Fruit fly (Drosophila melanogaster) whole organism, embryonic: ENCODE measurements around the gene CG9590.
A peak's percentile ranks its signal among the peaks of the same experiment; 100 is the strongest.

Experiments
- Abd-B ChIP-seq: fragments of 200-800 bp; sonication (Bioruptor generic); optimal IDR thresholded peaks from 2 replicates; lab custom pipeline; 2018; ENCODE audit warnings: missing biosample characterization, mild to moderate bottlenecking, missing genetic modification characterization, moderate library complexity
- Antp ChIP-seq: fragments of 200-800 bp; sonication (Bioruptor generic); optimal IDR thresholded peaks from 3 replicates; lab custom pipeline; 2016; ENCODE audit warnings: missing biosample characterization, missing genetic modification characterization
- Atf-2 ChIP-seq: fragments of 200-800 bp; sonication (Bioruptor generic); optimal IDR thresholded peaks from 2 replicates; lab custom pipeline; 2016; ENCODE audit warnings: missing biosample characterization, missing genetic modification characterization
- CG1024 ChIP-seq: fragments of 200-800 bp; sonication (Bioruptor generic); IDR thresholded peaks from 2 replicates; pipeline ENCODE4 v1.3.6; 2022; ENCODE audit warnings: missing biosample characterization, missing genetic modification characterization
- CG11247 ChIP-seq: fragments of 200-800 bp; sonication (Bioruptor generic); IDR thresholded peaks from 2 replicates; pipeline ENCODE4 v1.3.6; 2022; ENCODE audit warnings: missing biosample characterization, missing genetic modification characterization
- CG11398 ChIP-seq: fragments of 200-800 bp; sonication (Bioruptor generic); optimal IDR thresholded peaks from 2 replicates; lab custom pipeline; 2016; ENCODE audit warnings: missing biosample characterization, missing genetic modification characterization
- CG12104 ChIP-seq: fragments of 200-800 bp; sonication (Bioruptor generic); optimal IDR thresholded peaks from 3 replicates; lab custom pipeline; 2016; ENCODE audit warnings: missing biosample characterization, missing genetic modification characterization
- CG14710 ChIP-seq: fragments of 200-800 bp; sonication (Bioruptor generic); optimal IDR thresholded peaks from 3 replicates; lab custom pipeline; 2019; ENCODE audit warnings: missing biosample characterization, mild to moderate bottlenecking, missing genetic modification characterization, moderate library complexity
- CG15269 ChIP-seq: fragments of 200-800 bp; sonication (Bioruptor generic); optimal IDR thresholded peaks from 2 replicates; lab custom pipeline; 2018; ENCODE audit warnings: missing biosample characterization, mild to moderate bottlenecking, missing genetic modification characterization, moderate library complexity
- CG17359 ChIP-seq: fragments of 200-800 bp; sonication (Bioruptor generic); optimal IDR thresholded peaks from 3 replicates; lab custom pipeline; 2018; ENCODE audit warnings: missing biosample characterization, mild to moderate bottlenecking, missing genetic modification characterization, moderate library complexity
- CG18011 ChIP-seq: fragments of 200-800 bp; sonication (Bioruptor generic); optimal IDR thresholded peaks from 2 replicates; lab custom pipeline; 2017; ENCODE audit warnings: missing biosample characterization, missing genetic modification characterization, mild to moderate bottlenecking, moderate library complexity, missing genotype
- CG18764 ChIP-seq: fragments of 200-800 bp; sonication (Bioruptor generic); optimal IDR thresholded peaks from 3 replicates; lab custom pipeline; 2016; ENCODE audit warnings: missing biosample characterization, missing genetic modification characterization
- CG2875 ChIP-seq: fragments of 200-800 bp; sonication (Bioruptor generic); optimal IDR thresholded peaks from 2 replicates; lab custom pipeline; 2017; ENCODE audit warnings: missing biosample characterization, mild to moderate bottlenecking, missing genetic modification characterization, missing genetic modification reagents
- CG32532 ChIP-seq: fragments of 200-800 bp; sonication (Bioruptor generic); IDR thresholded peaks from 2 replicates; pipeline ENCODE4 v1.3.6; 2022; ENCODE audit warnings: missing biosample characterization, missing genetic modification characterization
- CG33557 ChIP-seq: fragments of 200-800 bp; sonication (Bioruptor generic); optimal IDR thresholded peaks from 2 replicates; lab custom pipeline; 2019; ENCODE audit warnings: missing biosample characterization, mild to moderate bottlenecking, missing genetic modification characterization, moderate library complexity
- CG6689 ChIP-seq: fragments of 200-800 bp; sonication (Bioruptor generic); IDR thresholded peaks from 2 replicates; pipeline ENCODE4 v1.3.6; 2022; ENCODE audit warnings: missing biosample characterization, missing genetic modification characterization
- CG6791 ChIP-seq: fragments of 200-800 bp; sonication (Bioruptor generic); IDR thresholded peaks from 3 replicates; pipeline ENCODE4 v1.3.6; 2022; ENCODE audit warnings: missing biosample characterization, missing genetic modification characterization; ENCODE audit not compliant: partially characterized antibody
- CG7556 ChIP-seq: fragments of 200-800 bp; sonication (Bioruptor generic); optimal IDR thresholded peaks from 2 replicates; lab custom pipeline; 2017; ENCODE audit warnings: missing biosample characterization, mild to moderate bottlenecking, missing genetic modification characterization
- CG7987 ChIP-seq: fragments of 200-800 bp; sonication (Bioruptor generic); optimal IDR thresholded peaks from 2 replicates; lab custom pipeline; 2018; ENCODE audit warnings: missing biosample characterization, mild to moderate bottlenecking, missing genetic modification characterization, moderate library complexity
- CG8089 ChIP-seq: fragments of 200-800 bp; sonication (Bioruptor generic); optimal IDR thresholded peaks from 3 replicates; lab custom pipeline; 2016; ENCODE audit warnings: missing biosample characterization, missing genetic modification characterization
- CG9215 ChIP-seq: fragments of 200-800 bp; sonication (Bioruptor generic); IDR thresholded peaks from 2 replicates; pipeline ENCODE4 v1.3.6; 2022; ENCODE audit warnings: missing biosample characterization, missing genetic modification characterization
- CG9932 ChIP-seq: fragments of 200-800 bp; sonication (Bioruptor generic); IDR thresholded peaks from 2 replicates; pipeline ENCODE4 v1.3.6; 2022; ENCODE audit warnings: missing biosample characterization, missing genetic modification characterization
- CkIIα-i1 ChIP-seq: fragments of 200-800 bp; sonication (Bioruptor generic); IDR thresholded peaks from 2 replicates; pipeline ENCODE4 v1.3.6; 2022; ENCODE audit warnings: missing biosample characterization, missing genetic modification characterization
- D ChIP-seq, 2 experiments: fragments of 200-800 bp in 1 of 2; fragments of >200 bp in 1 of 2; sonication (Bioruptor generic) in 1 of 2; optimal IDR thresholded peaks; 2 replicates in 1 of 2; 3 replicates in 1 of 2; lab custom pipeline; 2017; ENCODE audit warnings: mild to moderate bottlenecking in 1 of 2, missing biosample characterization in 1 of 2, missing genetic modification characterization in 1 of 2, missing genetic modification reagents in 1 of 2
- Dad ChIP-seq: fragments of 200-800 bp; sonication (Bioruptor generic); optimal IDR thresholded peaks from 3 replicates; lab custom pipeline; 2016; ENCODE audit warnings: missing biosample characterization, missing genetic modification characterization
- GATAe ChIP-seq: fragments of 200-800 bp; sonication (Bioruptor generic); conservative IDR thresholded peaks from 2 replicates; pipeline ENCODE4 v1.3.6; 2022; ENCODE audit warnings: missing biosample characterization, missing genetic modification characterization
- HLH3B ChIP-seq: fragments of 200-800 bp; sonication (Bioruptor generic); IDR thresholded peaks from 2 replicates; pipeline ENCODE4 v1.3.6; 2022; ENCODE audit warnings: missing biosample characterization, missing genetic modification characterization
- HLHmδ ChIP-seq: fragments of 200-800 bp; sonication (Bioruptor generic); optimal IDR thresholded peaks from 2 replicates; lab custom pipeline; 2018; ENCODE audit warnings: missing biosample characterization, mild to moderate bottlenecking, missing genetic modification characterization, moderate library complexity
- Hr39 ChIP-seq: fragments of >200 bp; optimal IDR thresholded peaks from 2 replicates; lab custom pipeline; 2017
- Jarid2 ChIP-seq: fragments of 200-800 bp; sonication (Bioruptor generic); optimal IDR thresholded peaks from 3 replicates; lab custom pipeline; 2017; ENCODE audit warnings: mild to moderate bottlenecking, missing biosample characterization, missing genetic modification reagents, missing genetic modification characterization
- Lpt ChIP-seq: fragments of >200 bp; optimal IDR thresholded peaks from 2 replicates; lab custom pipeline; 2018; ENCODE audit warnings: missing biosample characterization, missing genetic modification characterization
- Mes4 ChIP-seq: fragments of 200-800 bp; sonication (Bioruptor generic); optimal IDR thresholded peaks from 2 replicates; lab custom pipeline; 2016; ENCODE audit warnings: missing biosample characterization, missing genetic modification characterization
- Myb ChIP-seq: fragments of 200-800 bp; sonication (Bioruptor generic); optimal IDR thresholded peaks from 2 replicates; lab custom pipeline; 2016; ENCODE audit warnings: missing biosample characterization, missing genetic modification characterization
- Sin3A ChIP-seq: fragments of >200 bp; optimal IDR thresholded peaks from 2 replicates; lab custom pipeline; 2018
- Ssrp ChIP-seq: fragments of 200-800 bp; sonication (Bioruptor generic); optimal IDR thresholded peaks from 2 replicates; lab custom pipeline; 2018; ENCODE audit warnings: missing biosample characterization, mild to moderate bottlenecking, missing genetic modification characterization, moderate library complexity
- Taf1 ChIP-seq: fragments of 200-800 bp; sonication (Bioruptor generic); IDR thresholded peaks from 2 replicates; pipeline ENCODE4 v1.3.6; 2022; ENCODE audit warnings: missing biosample characterization, missing genetic modification characterization
- Vsx1 ChIP-seq: fragments of 200-800 bp; sonication (Bioruptor generic); optimal IDR thresholded peaks from 2 replicates; lab custom pipeline; 2017; ENCODE audit warnings: missing biosample characterization, mild to moderate bottlenecking, missing genetic modification characterization, missing genetic modification reagents
- ash1 ChIP-seq: fragments of 200-800 bp; sonication (Bioruptor generic); optimal IDR thresholded peaks from 2 replicates; lab custom pipeline; 2018; ENCODE audit warnings: missing biosample characterization, mild to moderate bottlenecking, missing genetic modification characterization
- bsh ChIP-seq, 2 experiments: fragments of 200-800 bp; sonication (Bioruptor generic); optimal IDR thresholded peaks; 2 replicates each; lab custom pipeline; 2017 to 2018; ENCODE audit warnings: mild to moderate bottlenecking in 2 of 2, missing biosample characterization in 2 of 2, missing genetic modification characterization in 2 of 2, moderate library complexity in 1 of 2
- cato ChIP-seq: fragments of 200-800 bp; sonication (Bioruptor generic); optimal IDR thresholded peaks from 2 replicates; lab custom pipeline; 2016; ENCODE audit warnings: missing biosample characterization, missing genetic modification characterization, borderline replicate concordance
- chinmo ChIP-seq: fragments of 200-800 bp; sonication (Bioruptor generic); IDR thresholded peaks from 4 replicates; pipeline ENCODE4 v1.3.6; 2022; ENCODE audit warnings: missing biosample characterization, missing genetic modification characterization; ENCODE audit not compliant: partially characterized antibody
- ci ChIP-seq: fragments of 200-800 bp; sonication (Bioruptor generic); IDR thresholded peaks from 3 replicates; pipeline ENCODE4 v1.3.6; 2022; ENCODE audit warnings: missing biosample characterization, missing genetic modification characterization
- crol ChIP-seq: fragments of 200-800 bp; sonication (Bioruptor generic); IDR thresholded peaks from 2 replicates; pipeline ENCODE4 v1.3.6; 2022; ENCODE audit warnings: missing biosample characterization, missing genetic modification characterization
- kni ChIP-seq: fragments of 200-800 bp; sonication (Bioruptor generic); optimal IDR thresholded peaks from 3 replicates; lab custom pipeline; 2017; ENCODE audit warnings: mild to moderate bottlenecking, missing biosample characterization, missing genetic modification reagents, missing genetic modification characterization
- odd ChIP-seq: fragments of 200-800 bp; sonication (Bioruptor generic); optimal IDR thresholded peaks from 2 replicates; lab custom pipeline; 2017; ENCODE audit warnings: missing biosample characterization, mild to moderate bottlenecking, missing genetic modification characterization
- prd ChIP-seq, 3 experiments: fragments of >200 bp in 2 of 3; fragments of 200-800 bp in 1 of 3; sonication (Bioruptor generic) in 1 of 3; optimal IDR thresholded peaks in 2 of 3; IDR thresholded peaks in 1 of 3; 2 replicates in 2 of 3; 3 replicates in 1 of 3; pipeline versions ENCODE4 v1.3.6 to Lab custom; 2017 to 2022; ENCODE audit warnings: missing biosample characterization in 1 of 3, missing genetic modification characterization in 1 of 3
- row ChIP-seq: fragments of 200-800 bp; sonication (Bioruptor generic); IDR thresholded peaks from 3 replicates; pipeline ENCODE4 v1.3.6; 2022; ENCODE audit warnings: missing biosample characterization, missing genetic modification characterization
- sim ChIP-seq: fragments of 200-800 bp; sonication (Bioruptor generic); IDR thresholded peaks from 2 replicates; pipeline ENCODE4 v1.3.6; 2022; ENCODE audit warnings: missing biosample characterization, missing genetic modification characterization
- wek ChIP-seq: fragments of 200-800 bp; sonication (Bioruptor generic); optimal IDR thresholded peaks from 3 replicates; lab custom pipeline; 2018; ENCODE audit warnings: missing biosample characterization, mild to moderate bottlenecking, missing genetic modification characterization, moderate library complexity

The CG9590 gene

dm6 chr3R:15794258-15794727 lies 7.8 kb downstream of the CG9590 start (continued):
- TF ChIP-seq Ssrp (no peak), kni (GFP tag; lab: Kevin White, UChicago) (peak; percentile 72), CG9215 (GFP tag; lab: Robert Waterston, UW) (no peak), CG11247 (GFP tag; lab: Robert Waterston, UW) (peak; percentile 60; the same call in 1 of the 2 replicates), Mes4 (GFP tag; lab: Kevin White, UChicago) (peak; percentile 47), crol (GFP tag; lab: Robert Waterston, UW) (no peak), GATAe (no peak), row (GFP tag; lab: Robert Waterston, UW) (0 out of 3 replicates have a peak, but pooled peaks have one; percentile 10), Lpt (GFP tag; lab: Kevin White, UChicago) (no peak), Myb (GFP tag; lab: Kevin White, UChicago) (no peak), Dad (GFP tag; lab: Kevin White, UChicago) (peak; percentile 10), CG2875 (GFP tag; lab: Kevin White, UChicago) (no peak), Abd-B (peak; percentile 5), wek (GFP tag; lab: Kevin White, UChicago) (peak; percentile 58), CG32532 (GFP tag; lab: Robert Waterston, UW) (no peak), CG15269 (tag; lab: Kevin White, UChicago) (peak; percentile 49), CG8089 (peak; percentile 30), ash1 (GFP tag; lab: Kevin White, UChicago) (no peak), odd (GFP tag; lab: Kevin White, UChicago) (no peak), CG33557 (GFP tag; lab: Kevin White, UChicago) (no peak), Atf-2 (peak; percentile 1), prd (optimal IDR thresholded peaks at IDR 0.05; lab: Kevin White, UChicago) (no peak), prd (GFP tag; IDR thresholded peaks at IDR 0.05; lab: Robert Waterston, UW) (0 out of 3 replicates have a peak, but pooled peaks have one; percentile 14), D (optimal IDR thresholded peaks at IDR 0.05; lab: Kevin White, UChicago) (no peak), D (GFP tag; optimal IDR thresholded peaks at IDR 0.05; lab: Kevin White, UChicago) (peak; percentile 5), Sin3A (lab: Kevin White, UChicago) (no peak), CG17359 (peak; percentile 59), CG6791 (GFP tag; lab: Robert Waterston, UW) (no peak), bsh (GFP tag; optimal IDR thresholded peaks at IDR 0.05; lab: Kevin White, UChicago) (peak in 1 of 2 experiments; percentile 25), CG7556 (GFP tag; lab: Kevin White, UChicago) (no peak), CG11398 (peak; percentile 39), CG14710 (tag; lab: Kevin White, UChicago) (no peak), CkIIα-i1 (GFP tag; lab: Robert Waterston, UW) (no peak), ci (GFP tag; lab: Robert Waterston, UW) (peak; percentile 61; the same call in 2 of the 3 replicates), CG7987 (GFP tag; lab: Kevin White, UChicago) (peak; percentile 61), HLH3B (GFP tag; lab: Robert Waterston, UW) (no peak), CG1024 (0 out of 2 replicates have a peak, but pooled peaks have one; percentile 28), chinmo (GFP tag; lab: Robert Waterston, UW) (peak; percentile 89; the same call in 3 of the 4 replicates), HLHmδ (GFP tag; lab: Kevin White, UChicago) (no peak), Taf1 (GFP tag; lab: Robert Waterston, UW) (no peak), CG9932 (GFP tag; lab: Robert Waterston, UW) (peak; percentile 34; the same call in 1 of the 2 replicates), Jarid2 (GFP tag; lab: Kevin White, UChicago) (no peak), CG12104 (GFP tag; lab: Kevin White, UChicago) (peak; percentile 32), CG6689 (peak; percentile 17; the same call in 1 of the 2 replicates), Vsx1 (GFP tag; lab: Kevin White, UChicago) (peak; percentile 61), CG18764 (GFP tag; lab: Kevin White, UChicago) (peak; percentile 30), CG18011 (GFP tag; lab: Kevin White, UChicago) (no peak), cato (no peak), Antp (GFP tag; lab: Kevin White, UChicago) (no peak), Hr39 (lab: Kevin White, UChicago) (no peak), sim (GFP tag; lab: Robert Waterston, UW) (no peak)
